Worm (Caenorhabditis elegans) whole organism, L4 larva: ENCODE measurements around the gene F08G12.3.

Experiments
- lin-29 ChIP-seq: fragments of 200-800 bp; sonication (Bioruptor generic); IDR thresholded peaks from 2 replicates; pipeline ENCODE4 v1.3.6; 2022; ENCODE audit warnings: missing genetic modification reagents, missing genetic modification characterization, missing compliant biosample characterization
- nhr-28 ChIP-seq: fragments of 150-350 bp; optimal IDR thresholded peaks from 2 replicates; lab custom pipeline; 2014; ENCODE audit warnings: missing biosample characterization, missing genetic modification characterization
- nhr-48 ChIP-seq: sonication (generic microtip); optimal IDR thresholded peaks from 2 replicates; lab custom pipeline; 2016; ENCODE audit warnings: mild to moderate bottlenecking, missing genetic modification characterization, missing compliant biosample characterization
- unc-39 ChIP-seq: sonication (generic microtip); optimal IDR thresholded peaks from 2 replicates; lab custom pipeline; 2017; ENCODE audit warnings: missing biosample characterization, missing genetic modification characterization

ce11 chrX:11326827-11327226 lies 26.8 kb downstream of the F08G12.3 start, which contains the start of gene ZK455.5:
- TF ChIP-seq nhr-28 (no peak), unc-39 (no peak), lin-29 (GFP tag; lab: Robert Waterston, UW) (no peak), nhr-48 (tag; lab: Kevin White, UChicago) (no peak)
